Worm (Caenorhabditis elegans) whole organism, L2 larva: ENCODE results near the gene srd-51.

Experiments
- F13H6.1 ChIP-seq: sonication (generic microtip); optimal IDR thresholded peaks from 2 replicates; lab custom pipeline; 2016; ENCODE audit warnings: missing genetic modification characterization, missing compliant biosample characterization
- blmp-1 ChIP-seq: sonication (generic microtip); optimal IDR thresholded peaks from 2 replicates; lab custom pipeline; 2017; ENCODE audit warnings: missing genetic modification characterization, mild to moderate bottlenecking, missing compliant biosample characterization, antibody characterized with exemption, moderate library complexity; ENCODE audit not compliant: insufficient read depth
- crh-2 ChIP-seq: sonication (generic microtip); optimal IDR thresholded peaks from 2 replicates; lab custom pipeline; 2017; ENCODE audit warnings: missing biosample characterization, missing genetic modification characterization
- egl-27 ChIP-seq: sonication (generic microtip); optimal IDR thresholded peaks from 3 replicates; lab custom pipeline; 2017; ENCODE audit warnings: missing biosample characterization, missing genetic modification reagents, missing genetic modification characterization
- lin-13 ChIP-seq: fragments of 150-350 bp; optimal IDR thresholded peaks from 2 replicates; lab custom pipeline; 2014; ENCODE audit warnings: missing biosample characterization, missing genetic modification reagents, missing genetic modification characterization
- lin-39 ChIP-seq: fragments of 150-350 bp; optimal IDR thresholded peaks from 2 replicates; lab custom pipeline; 2014; ENCODE audit warnings: missing biosample characterization, missing genetic modification reagents, missing genetic modification characterization
- lsy-2 ChIP-seq, 2 experiments: fragments of 150-350 bp in 1 of 2; sonication (generic microtip) in 1 of 2; optimal IDR thresholded peaks; 2 replicates each; lab custom pipeline; 2014 to 2017; ENCODE audit warnings: missing biosample characterization in 2 of 2, missing genetic modification characterization in 2 of 2
- unc-62 ChIP-seq: fragments of 150-350 bp; optimal IDR thresholded peaks from 2 replicates; lab custom pipeline; 2014; ENCODE audit warnings: missing biosample characterization, missing genetic modification reagents, missing genetic modification characterization
- zag-1 ChIP-seq: fragments of 150-350 bp; optimal IDR thresholded peaks from 2 replicates; lab custom pipeline; 2014; ENCODE audit warnings: missing biosample characterization, missing genetic modification characterization

ce11 chrX:13442446-13442845 is 42.3 kb downstream of the srd-51 start:
- TF ChIP-seq lin-39 (tag; lab: Kevin White, UChicago), result no peak
- no peak for TF ChIP-seq zag-1 (tag; lab: Kevin White, UChicago)
- no peak for TF ChIP-seq lsy-2 (tag; optimal IDR thresholded peaks at IDR 0.05; lab: Kevin White, UChicago)
- TF ChIP-seq F13H6.1 (tag; lab: Kevin White, UChicago), result peak; percentile 47
- TF ChIP-seq blmp-1 (tag; lab: Kevin White, UChicago), result no peak
- TF ChIP-seq lin-13 (GFP tag; lab: Kevin White, UChicago), result no peak
- no peak for TF ChIP-seq egl-27 (tag; lab: Kevin White, UChicago)
- peak; percentile 60 for TF ChIP-seq crh-2 (tag; lab: Kevin White, UChicago)
- TF ChIP-seq unc-62 (GFP tag; lab: Kevin White, UChicago), result no peak
